Fruit fly (Drosophila melanogaster): ENCODE data around the gene stumps.

Gene stumps

DNA sequence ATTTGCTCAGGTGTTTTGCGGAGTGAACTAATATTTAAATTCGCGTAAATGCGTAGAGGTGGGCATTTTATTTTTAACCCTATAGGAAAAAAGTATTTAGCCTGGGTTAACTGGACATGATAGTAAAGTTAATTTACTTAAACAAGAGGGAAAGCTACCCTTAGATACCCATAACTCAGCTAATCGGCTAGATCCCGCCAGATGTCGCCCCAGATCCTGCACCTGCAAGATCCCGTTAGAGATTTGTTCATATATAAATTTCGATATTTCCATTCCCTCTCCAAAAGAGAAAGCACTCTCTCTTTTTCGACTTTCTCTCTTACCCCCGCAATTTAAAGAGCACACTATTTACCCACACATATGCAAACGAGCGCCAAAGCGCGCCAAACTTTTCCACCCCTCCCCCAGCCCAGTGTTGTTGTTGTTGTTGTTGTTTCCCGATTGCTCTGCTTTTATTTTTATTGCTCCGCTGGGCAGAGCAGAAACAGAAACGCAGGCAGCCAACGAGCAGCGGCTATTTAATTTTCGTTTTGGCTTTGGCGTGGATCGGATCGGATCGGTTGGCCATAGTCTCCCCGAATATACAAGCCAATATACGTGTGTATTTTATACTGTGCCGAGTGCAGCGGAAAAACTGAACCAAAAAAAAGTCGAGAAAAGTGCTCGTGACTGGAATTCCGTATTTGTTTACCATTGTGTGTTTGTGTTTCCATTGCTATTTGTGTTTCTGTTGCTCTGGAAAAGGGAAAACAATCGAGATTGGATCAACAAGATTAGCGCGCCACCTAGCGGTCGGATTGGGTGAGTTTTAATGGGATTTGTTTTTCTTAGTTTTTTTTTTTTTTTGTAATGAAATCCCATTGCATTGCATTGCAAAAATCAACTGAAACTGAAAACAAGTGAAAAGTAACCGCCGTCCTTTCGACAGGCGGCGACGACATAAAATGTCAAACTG, at the start of gene stumps:
stumps (plus strand) TSS at position 526 of the 955 bp plus-strand sequence.
- TF ChIP-seq ss (GFP tag; optimal IDR thresholded peaks at IDR 0.05) (no peak), eg (GFP tag; IDR thresholded peaks at IDR 0.05) (peak; percentile 62; the same call in 2 of the 3 replicates), CG15336 (GFP tag; IDR thresholded peaks at IDR 0.05) (peak; percentile 25; the same call in 1 of the 2 replicates), fkh (GFP tag; optimal IDR thresholded peaks at IDR 0.05) (peak; percentile 26), CG8119 (GFP tag; IDR thresholded peaks at IDR 0.05) (peak; percentile 47; the same call in 1 of the 3 replicates), Met (GFP tag; optimal IDR thresholded peaks at IDR 0.05) (no peak), CG6276 (GFP tag; optimal IDR thresholded peaks at IDR 0.05) (peak; percentile 44), lz (GFP tag; optimal IDR thresholded peaks at IDR 0.05) (no peak)

DNA sequence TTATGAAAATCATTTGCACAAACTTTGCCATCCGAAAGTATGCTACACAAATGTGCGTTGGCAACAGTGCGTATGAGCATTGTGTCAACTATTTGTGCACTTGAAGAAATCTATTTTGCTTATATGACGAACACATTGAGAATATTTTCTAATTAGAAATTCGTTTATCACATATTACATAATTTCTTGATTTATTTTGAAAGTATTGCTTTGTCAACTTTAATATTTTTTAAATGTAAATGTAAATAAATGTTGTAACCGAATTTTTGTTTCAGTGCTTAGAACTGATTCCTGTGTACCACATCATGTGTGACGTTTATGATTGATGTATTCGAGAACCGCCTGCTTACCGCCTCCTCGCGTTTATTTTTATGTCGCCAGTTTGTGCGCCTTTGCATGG, 35.0 kb upstream of the stumps start:
- TF ChIP-seq Ets96B (tag; optimal IDR thresholded peaks at IDR 0.05) (no peak), ss (GFP tag; optimal IDR thresholded peaks at IDR 0.05) (no peak), esn (GFP tag; optimal IDR thresholded peaks at IDR 0.05) (no peak), Sox14 (GFP tag; optimal IDR thresholded peaks at IDR 0.05) (no peak), CG6808 (GFP tag; optimal IDR thresholded peaks at IDR 0.05) (no peak), Eip93F (GFP tag; optimal IDR thresholded peaks at IDR 0.05) (no peak), salr (GFP tag; optimal IDR thresholded peaks at IDR 0.05) (no peak), spab (GFP tag; optimal IDR thresholded peaks at IDR 0.05) (no peak), CG6276 (GFP tag; optimal IDR thresholded peaks at IDR 0.05) (no peak), Sox15 (GFP tag; optimal IDR thresholded peaks at IDR 0.05) (no peak), fd59A (GFP tag; optimal IDR thresholded peaks at IDR 0.05) (no peak), CG10669 (GFP tag; optimal IDR thresholded peaks at IDR 0.05) (no peak), dac (GFP tag; optimal IDR thresholded peaks at IDR 0.05) (no peak), pdm3 (GFP tag; optimal IDR thresholded peaks at IDR 0.05) (no peak), Hr4 (GFP tag; optimal IDR thresholded peaks at IDR 0.05) (no peak), Blimp-1 (GFP tag; optimal IDR thresholded peaks at IDR 0.05) (no peak), lz (GFP tag; optimal IDR thresholded peaks at IDR 0.05) (no peak), CG3032 (tag; optimal IDR thresholded peaks at IDR 0.05) (no peak), Ets21C (GFP tag; optimal IDR thresholded peaks at IDR 0.05) (no peak)

DNA sequence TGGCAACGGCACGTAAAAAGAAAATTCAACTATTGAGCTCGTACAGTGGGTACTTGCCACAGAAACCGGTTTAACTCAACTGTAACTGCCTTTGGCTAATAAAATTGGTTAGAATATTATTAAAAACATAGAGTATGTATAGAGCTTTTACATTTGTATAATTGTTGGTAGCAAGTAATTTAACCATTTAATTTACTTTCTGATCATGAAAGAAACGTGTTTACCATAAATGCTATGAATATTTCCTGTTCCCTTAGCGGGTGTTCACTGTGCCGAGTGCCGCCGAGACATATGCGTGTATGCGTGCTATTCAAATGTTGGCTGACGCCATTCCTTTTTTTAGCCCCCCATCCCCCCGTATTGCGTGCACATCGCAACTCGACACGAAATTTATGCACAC, 28.3 kb upstream of the stumps start:
- TF ChIP-seq Met (GFP tag; optimal IDR thresholded peaks at IDR 0.05) (no peak), Hr38 (GFP tag; optimal IDR thresholded peaks at IDR 0.05) (no peak), Ets21C (GFP tag; optimal IDR thresholded peaks at IDR 0.05) (no peak), esn (GFP tag; optimal IDR thresholded peaks at IDR 0.05) (no peak), CG6808 (GFP tag; optimal IDR thresholded peaks at IDR 0.05) (no peak), Eip78C (GFP tag) (no peak), CG31627 (GFP tag; optimal IDR thresholded peaks at IDR 0.05) (no peak), CG8119 (GFP tag; IDR thresholded peaks at IDR 0.05) (no peak), dac (GFP tag; optimal IDR thresholded peaks at IDR 0.05) (no peak), Eip93F (GFP tag; optimal IDR thresholded peaks at IDR 0.05) (no peak), cyc (GFP tag; optimal IDR thresholded peaks at IDR 0.05) (no peak), pdm3 (GFP tag; optimal IDR thresholded peaks at IDR 0.05) (no peak), CG8632 (GFP tag; optimal IDR thresholded peaks at IDR 0.05) (no peak), CG6854 (GFP tag; optimal IDR thresholded peaks at IDR 0.05) (no peak), OdsH (GFP tag; optimal IDR thresholded peaks at IDR 0.05) (no peak), CG6276 (GFP tag; optimal IDR thresholded peaks at IDR 0.05) (no peak)

DNA sequence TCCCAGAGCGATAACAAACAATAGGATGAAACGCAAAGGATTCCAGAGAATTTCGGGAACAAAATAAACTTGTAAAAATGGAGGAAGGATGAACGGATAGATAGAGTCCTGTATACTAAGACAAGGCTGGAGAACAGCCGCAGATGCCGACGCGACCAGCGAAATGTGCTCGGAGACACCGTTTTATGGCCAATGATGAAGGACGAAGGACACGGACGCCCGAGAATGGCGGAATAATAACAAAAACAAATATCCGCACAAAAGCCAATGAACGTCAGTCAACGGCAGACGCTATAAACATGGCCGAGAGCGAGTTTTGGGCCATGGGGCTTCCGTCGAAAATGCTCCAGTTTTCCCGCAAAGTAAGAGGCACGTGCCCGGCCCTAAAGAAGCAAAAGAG, 22.0 kb upstream of the stumps start:
- no peak for TF ChIP-seq CG16779 (tag; optimal IDR thresholded peaks at IDR 0.05)
- TF ChIP-seq cyc (GFP tag; optimal IDR thresholded peaks at IDR 0.05), result no peak
- TF ChIP-seq CG32006 (GFP tag; optimal IDR thresholded peaks at IDR 0.05), result no peak
- TF ChIP-seq CG4318 (GFP tag; optimal IDR thresholded peaks at IDR 0.05), result no peak
- no peak for TF ChIP-seq Gug (GFP tag; IDR thresholded peaks at IDR 0.05)
- no peak for TF ChIP-seq Hr38 (GFP tag; optimal IDR thresholded peaks at IDR 0.05)

Data from whole organism, prepupa.